Fruit fly (Drosophila melanogaster) whole organism, wandering third instar larva: Measurements from ENCODE around the gene SPH93.
A peak's percentile ranks its signal among the peaks of the same experiment; 100 is the strongest.

Experiments used
- Abd-B ChIP-seq: fragments of >200 bp; optimal IDR thresholded peaks from 2 replicates; lab custom pipeline; 2017; ENCODE audit warnings: missing biosample characterization, missing genetic modification characterization
- CG32264 ChIP-seq: fragments of 200-800 bp; sonication (Bioruptor generic); optimal IDR thresholded peaks from 2 replicates; lab custom pipeline; 2016; ENCODE audit warnings: missing biosample characterization, missing genetic modification characterization
- CG9705 ChIP-seq: fragments of 200-800 bp; sonication (Bioruptor generic); optimal IDR thresholded peaks from 2 replicates; lab custom pipeline; 2018; ENCODE audit warnings: missing biosample characterization, mild to moderate bottlenecking, missing genetic modification characterization
- CrebA ChIP-seq: fragments of 200-800 bp; sonication (Bioruptor generic); optimal IDR thresholded peaks from 2 replicates; lab custom pipeline; 2016; ENCODE audit warnings: missing biosample characterization, mild to moderate bottlenecking, missing genetic modification characterization, borderline replicate concordance
- Dfd ChIP-seq: fragments of >200 bp; optimal IDR thresholded peaks from 2 replicates; lab custom pipeline; 2017; ENCODE audit warnings: missing biosample characterization, missing genetic modification characterization
- Dif ChIP-seq: fragments of 200-275, 200-300 bp; sonication (Bioruptor generic); optimal IDR thresholded peaks from 2 replicates; lab custom pipeline; 2018; ENCODE audit warnings: missing biosample characterization, missing genetic modification characterization; ENCODE audit not compliant: partially characterized antibody
- GATAd ChIP-seq: sonication (Bioruptor generic); optimal IDR thresholded peaks from 2 replicates; lab custom pipeline; 2016; ENCODE audit warnings: missing biosample characterization, missing genetic modification characterization
- HLH106 ChIP-seq: fragments of 200-800 bp; optimal IDR thresholded peaks from 3 replicates; lab custom pipeline; 2019; ENCODE audit warnings: missing biosample characterization, mild to moderate bottlenecking, missing genetic modification characterization, moderate library complexity
- Hnf4 ChIP-seq: fragments of 200-800 bp; sonication (Bioruptor generic); optimal IDR thresholded peaks from 2 replicates; lab custom pipeline; 2016; ENCODE audit warnings: missing biosample characterization, mild to moderate bottlenecking, missing genetic modification characterization
- Hr78 ChIP-seq: fragments of >200 bp; optimal IDR thresholded peaks from 2 replicates; lab custom pipeline; 2017; ENCODE audit warnings: missing biosample characterization, missing genetic modification characterization
- Hr83 ChIP-seq: fragments of 200-300 bp; sonication (Bioruptor generic); optimal IDR thresholded peaks from 2 replicates; lab custom pipeline; 2016; ENCODE audit warnings: missing biosample characterization, mild to moderate bottlenecking, missing genetic modification characterization, moderate library complexity; ENCODE audit not compliant: poor library complexity, severe bottlenecking
- Jra ChIP-seq: sonication (Bioruptor generic); optimal IDR thresholded peaks from 2 replicates; lab custom pipeline; 2016; ENCODE audit warnings: missing biosample characterization, missing genetic modification characterization
- Mio ChIP-seq: sonication (Bioruptor generic); optimal IDR thresholded peaks from 2 replicates; lab custom pipeline; 2016; ENCODE audit warnings: missing biosample characterization, missing genetic modification characterization
- Myc ChIP-seq: fragments of >200 bp; optimal IDR thresholded peaks from 2 replicates; lab custom pipeline; 2017
- N ChIP-seq: fragments of >200 bp; optimal IDR thresholded peaks from 2 replicates; lab custom pipeline; 2018; ENCODE audit warnings: missing biosample characterization, missing external identifiers, missing genetic modification characterization
- OdsH ChIP-seq: fragments of 200-800 bp; sonication (Bioruptor generic); optimal IDR thresholded peaks from 2 replicates; lab custom pipeline; 2016; ENCODE audit warnings: missing biosample characterization, mild to moderate bottlenecking, missing genetic modification characterization
- Rel ChIP-seq, 2 experiments: fragments of 200-800 bp; sonication (Bioruptor generic) in 1 of 2; optimal IDR thresholded peaks; 2 replicates in 1 of 2; 3 replicates in 1 of 2; lab custom pipeline; 2016 to 2019; ENCODE audit warnings: mild to moderate bottlenecking in 2 of 2, missing biosample characterization in 2 of 2, missing genetic modification characterization in 2 of 2, moderate library complexity in 1 of 2
- Sp1 ChIP-seq: fragments of 200-800 bp; sonication (Bioruptor generic); optimal IDR thresholded peaks from 3 replicates; lab custom pipeline; 2019; ENCODE audit warnings: missing biosample characterization, mild to moderate bottlenecking, missing genetic modification characterization, moderate library complexity
- Vsx2 ChIP-seq: fragments of 200-300, 225-300 bp; sonication (Bioruptor generic); optimal IDR thresholded peaks from 2 replicates; lab custom pipeline; 2018; ENCODE audit warnings: missing biosample characterization, missing genetic modification characterization; ENCODE audit not compliant: partially characterized antibody
- br ChIP-seq: fragments of 200-800 bp; sonication (Bioruptor generic); optimal IDR thresholded peaks from 2 replicates; lab custom pipeline; 2016; ENCODE audit warnings: missing biosample characterization, missing genetic modification characterization
- brk ChIP-seq: fragments of 200-800 bp; sonication (Bioruptor generic); optimal IDR thresholded peaks from 2 replicates; lab custom pipeline; 2016; ENCODE audit warnings: missing biosample characterization, mild to moderate bottlenecking, missing genetic modification characterization
- dl ChIP-seq, 2 experiments: fragments of 175-275, 200-275 bp in 1 of 2; fragments of 200-275 bp in 1 of 2; sonication (Bioruptor generic); optimal IDR thresholded peaks; lab custom pipeline; 2018; ENCODE audit warnings: mild to moderate bottlenecking in 2 of 2, missing biosample characterization in 2 of 2, missing genetic modification characterization in 2 of 2, moderate library complexity in 2 of 2; ENCODE audit not compliant: partially characterized antibody in 2 of 2, insufficient read depth in 1 of 2
- dmrt93B ChIP-seq: fragments of 200-800 bp; sonication (Bioruptor generic); optimal IDR thresholded peaks from 2 replicates; lab custom pipeline; 2018; ENCODE audit warnings: missing biosample characterization, mild to moderate bottlenecking, missing genetic modification characterization
- dsf ChIP-seq: sonication (Bioruptor generic); optimal IDR thresholded peaks from 2 replicates; lab custom pipeline; 2016; ENCODE audit warnings: missing biosample characterization, missing genetic modification characterization, borderline replicate concordance
- ey ChIP-seq: fragments of 200-800 bp; sonication (Bioruptor generic); optimal IDR thresholded peaks from 2 replicates; lab custom pipeline; 2016; ENCODE audit warnings: missing biosample characterization, missing genetic modification characterization
- foxo ChIP-seq, 2 experiments: fragments of 200-800 bp; sonication (Bioruptor generic); optimal IDR thresholded peaks; 2 replicates in 1 of 2; 3 replicates in 1 of 2; lab custom pipeline; 2016 to 2017; ENCODE audit warnings: missing biosample characterization in 2 of 2, missing genetic modification characterization in 2 of 2
- fru ChIP-seq: fragments of 200-800 bp; sonication (Bioruptor generic); optimal IDR thresholded peaks from 3 replicates; lab custom pipeline; 2016; ENCODE audit warnings: missing biosample characterization, mild to moderate bottlenecking, missing genetic modification characterization
- h ChIP-seq: fragments of 200-800 bp; sonication (Bioruptor generic); optimal IDR thresholded peaks from 3 replicates; lab custom pipeline; 2016; ENCODE audit warnings: missing biosample characterization, mild to moderate bottlenecking, missing genetic modification characterization
- jim ChIP-seq: fragments of 175-275, 200-325 bp; sonication (Bioruptor generic); optimal IDR thresholded peaks from 2 replicates; lab custom pipeline; 2016; ENCODE audit warnings: missing biosample characterization, mild to moderate bottlenecking, missing genetic modification characterization
- lola ChIP-seq: fragments of >200 bp; optimal IDR thresholded peaks from 2 replicates; lab custom pipeline; 2017; ENCODE audit warnings: missing biosample characterization, missing genetic modification characterization
- pan ChIP-seq: fragments of >200 bp; optimal IDR thresholded peaks from 2 replicates; lab custom pipeline; 2017
- psq ChIP-seq: fragments of 200-800 bp; sonication (Bioruptor generic); optimal IDR thresholded peaks from 3 replicates; lab custom pipeline; 2017; ENCODE audit warnings: missing biosample characterization, mild to moderate bottlenecking, missing genetic modification characterization, moderate library complexity
- rgr ChIP-seq: fragments of 200-800 bp; sonication (Bioruptor generic); optimal IDR thresholded peaks from 3 replicates; lab custom pipeline; 2016; ENCODE audit warnings: missing biosample characterization, mild to moderate bottlenecking, missing genetic modification characterization
- sage ChIP-seq: fragments of 200-800 bp; sonication (Bioruptor generic); optimal IDR thresholded peaks from 2 replicates; lab custom pipeline; 2016; ENCODE audit warnings: missing biosample characterization, mild to moderate bottlenecking, missing genetic modification characterization
- sv ChIP-seq: fragments of 200-800 bp; sonication (Bioruptor generic); optimal IDR thresholded peaks from 3 replicates; lab custom pipeline; 2016; ENCODE audit warnings: missing biosample characterization, missing genetic modification characterization
- tai ChIP-seq: sonication (Bioruptor generic); optimal IDR thresholded peaks from 2 replicates; lab custom pipeline; 2016; ENCODE audit warnings: missing biosample characterization, missing genetic modification characterization
- usp ChIP-seq: fragments of >200 bp; optimal IDR thresholded peaks from 2 replicates; lab custom pipeline; 2017; ENCODE audit warnings: missing biosample characterization, missing genetic modification characterization
- woc ChIP-seq: sonication (Bioruptor generic); optimal IDR thresholded peaks from 2 replicates; lab custom pipeline; 2016; ENCODE audit warnings: missing biosample characterization, mild to moderate bottlenecking, missing genetic modification characterization

SPH93 gene

dm6 chr2L:17427929-17428456 is 27.7 kb downstream of the SPH93 start:
- peak; percentile 93 for TF ChIP-seq Dif (GFP tag; lab: Kevin White, UChicago)
- TF ChIP-seq Hr78 (GFP tag; lab: Kevin White, UChicago): no peak
- TF ChIP-seq Rel (GFP tag; optimal IDR thresholded peaks at IDR 0.05; lab: Kevin White, UChicago): peak; percentile 41
- TF ChIP-seq Rel (tag; optimal IDR thresholded peaks at IDR 0.05; lab: Kevin White, UChicago): peak; percentile 61
- TF ChIP-seq lola (GFP tag; lab: Kevin White, UChicago): no peak
- no peak for TF ChIP-seq jim (GFP tag; lab: Kevin White, UChicago)
- no peak for TF ChIP-seq GATAd
- no peak for TF ChIP-seq Hr83 (GFP tag; lab: Kevin White, UChicago)
- peak; percentile 50 for TF ChIP-seq CrebA (GFP tag; lab: Kevin White, UChicago)
- TF ChIP-seq Vsx2: no peak
- TF ChIP-seq N (GFP tag; lab: Kevin White, UChicago): no peak
- peak; percentile 86 for TF ChIP-seq h
- no peak for TF ChIP-seq dmrt93B
- no peak for TF ChIP-seq usp
- no peak for TF ChIP-seq HLH106 (tag; lab: Kevin White, UChicago)
- no peak for TF ChIP-seq Dfd (GFP tag; lab: Kevin White, UChicago)
- no peak for TF ChIP-seq Abd-B (GFP tag; lab: Kevin White, UChicago)
- TF ChIP-seq CG32264 (GFP tag; lab: Kevin White, UChicago): no peak
- TF ChIP-seq Myc (lab: Kevin White, UChicago): no peak
- no peak for TF ChIP-seq dsf
- no peak for TF ChIP-seq sage (GFP tag; lab: Kevin White, UChicago)
- no peak for TF ChIP-seq Jra
- TF ChIP-seq Sp1 (GFP tag; lab: Kevin White, UChicago): peak; percentile 20
- peak; percentile 41 for TF ChIP-seq br
- TF ChIP-seq psq (GFP tag; lab: Kevin White, UChicago): peak; percentile 24
- TF ChIP-seq pan: no peak
- TF ChIP-seq sv (GFP tag; lab: Kevin White, UChicago): no peak
- peak; percentile 78 to 83 for TF ChIP-seq dl (GFP tag; optimal IDR thresholded peaks at IDR 0.05; lab: Kevin White, UChicago; ENCODE audit: insufficient read depth in 1 of 2, partially characterized antibody in 2 of 2)
- TF ChIP-seq tai (GFP tag; lab: Kevin White, UChicago): no peak
- TF ChIP-seq CG9705 (GFP tag; lab: Kevin White, UChicago): no peak
- TF ChIP-seq ey (GFP tag; lab: Kevin White, UChicago): no peak
- TF ChIP-seq Mio (GFP tag; lab: Kevin White, UChicago): no peak
- TF ChIP-seq OdsH (GFP tag; lab: Kevin White, UChicago): no peak
- no peak for TF ChIP-seq woc (GFP tag; lab: Kevin White, UChicago)
- peak in 1 of 2 experiments; percentile 8 for TF ChIP-seq foxo (GFP tag; optimal IDR thresholded peaks at IDR 0.05; lab: Kevin White, UChicago)
- TF ChIP-seq rgr (GFP tag; lab: Kevin White, UChicago): peak; percentile 33
- TF ChIP-seq Hnf4 (GFP tag; lab: Kevin White, UChicago): peak; percentile 39
- TF ChIP-seq brk: peak; percentile 8
- TF ChIP-seq fru (GFP tag; lab: Kevin White, UChicago): peak; percentile 8

- TF ChIP-seq ey (GFP tag; lab: Kevin White, UChicago): peak; percentile 8
- peak in 1 of 2 experiments; percentile 3 for TF ChIP-seq foxo (GFP tag; optimal IDR thresholded peaks at IDR 0.05; lab: Kevin White, UChicago)
- TF ChIP-seq dl (GFP tag; optimal IDR thresholded peaks at IDR 0.05; lab: Kevin White, UChicago; ENCODE audit: insufficient read depth in 1 of 2, partially characterized antibody in 2 of 2): no peak
- peak; percentile 1 for TF ChIP-seq fru (GFP tag; lab: Kevin White, UChicago)
Observed at dm6 chr2L:17427187-17427586, 28.5 kb downstream of the SPH93 start.

dm6 chr2L:17425412-17425811 is 30.3 kb downstream of the SPH93 start:
- TF ChIP-seq Rel (GFP tag; optimal IDR thresholded peaks at IDR 0.05; lab: Kevin White, UChicago): no peak
- peak; percentile 84 for TF ChIP-seq Rel (tag; optimal IDR thresholded peaks at IDR 0.05; lab: Kevin White, UChicago)
- TF ChIP-seq Hnf4 (GFP tag; lab: Kevin White, UChicago): no peak
